Fruit fly (Drosophila melanogaster): ENCODE measurements around the gene CG17321.

CG17321 gene

dm6 chr2L:18815194-18815593, 29.8 kb upstream of the CG17321 start:
- TF ChIP-seq sage (GFP tag; optimal IDR thresholded peaks at IDR 0.05) (no peak), CrebA (GFP tag; optimal IDR thresholded peaks at IDR 0.05; ENCODE audit: borderline replicate concordance) (no peak)

- no peak for TF ChIP-seq Hr78 (GFP tag; optimal IDR thresholded peaks at IDR 0.05)
- TF ChIP-seq Myc (optimal IDR thresholded peaks at IDR 0.05), result peak; percentile 64
- TF ChIP-seq dmrt93B (GFP tag; optimal IDR thresholded peaks at IDR 0.05), result no peak
Measured at dm6 chr2L:18818397-18818796, 26.6 kb upstream of the CG17321 start.

dm6 chr2L:18819044-18819443, 25.9 kb upstream of the CG17321 start, which contains the start of gene Ugt36F1:
TSS of gene Ugt36F1 (plus strand) at chr2L:18819344.
- TF ChIP-seq CrebA (GFP tag; optimal IDR thresholded peaks at IDR 0.05; ENCODE audit: borderline replicate concordance) (no peak), lola (GFP tag; optimal IDR thresholded peaks at IDR 0.05) (no peak), usp (GFP tag; optimal IDR thresholded peaks at IDR 0.05) (no peak), sv (GFP tag; optimal IDR thresholded peaks at IDR 0.05) (no peak)

- no peak for TF ChIP-seq OdsH (GFP tag; optimal IDR thresholded peaks at IDR 0.05)
- TF ChIP-seq CG32264 (GFP tag; optimal IDR thresholded peaks at IDR 0.05), result no peak
- no peak for TF ChIP-seq Dif (GFP tag; optimal IDR thresholded peaks at IDR 0.05; ENCODE audit: partially characterized antibody)
- no peak for TF ChIP-seq Abd-B (GFP tag; optimal IDR thresholded peaks at IDR 0.05)
- no peak for TF ChIP-seq ey (GFP tag; optimal IDR thresholded peaks at IDR 0.05)
Measured at dm6 chr2L:18822805-18823204, 22.2 kb upstream of the CG17321 start.

- TF ChIP-seq h (GFP tag; optimal IDR thresholded peaks at IDR 0.05), result peak; percentile 28
- no peak for TF ChIP-seq Abd-B (GFP tag; optimal IDR thresholded peaks at IDR 0.05)
- TF ChIP-seq brk (GFP tag; optimal IDR thresholded peaks at IDR 0.05), result no peak
- peak; percentile 66 for TF ChIP-seq Hnf4 (GFP tag; optimal IDR thresholded peaks at IDR 0.05)
- peak; percentile 61 for TF ChIP-seq Sp1 (GFP tag; optimal IDR thresholded peaks at IDR 0.05)
- peak; percentile 75 for TF ChIP-seq Hr83 (GFP tag; optimal IDR thresholded peaks at IDR 0.05; ENCODE audit: poor library complexity, severe bottlenecking)
- no peak for TF ChIP-seq Dfd (GFP tag; optimal IDR thresholded peaks at IDR 0.05)
- TF ChIP-seq Dif (GFP tag; optimal IDR thresholded peaks at IDR 0.05; ENCODE audit: partially characterized antibody), result peak; percentile 63
- TF ChIP-seq Jra (GFP tag; optimal IDR thresholded peaks at IDR 0.05), result peak; percentile 22
- TF ChIP-seq psq (GFP tag; optimal IDR thresholded peaks at IDR 0.05), result peak; percentile 18
- no peak for TF ChIP-seq fru (GFP tag; optimal IDR thresholded peaks at IDR 0.05)
- no peak for TF ChIP-seq pan (optimal IDR thresholded peaks at IDR 0.05)
- TF ChIP-seq dmrt93B (GFP tag; optimal IDR thresholded peaks at IDR 0.05), result no peak
- peak; percentile 30 for TF ChIP-seq rgr (GFP tag; optimal IDR thresholded peaks at IDR 0.05)
- peak; percentile 40 for TF ChIP-seq br (GFP tag; optimal IDR thresholded peaks at IDR 0.05)
- no peak for TF ChIP-seq Mio (GFP tag; optimal IDR thresholded peaks at IDR 0.05)
- peak; percentile 82 for TF ChIP-seq Myc (optimal IDR thresholded peaks at IDR 0.05)
- no peak for TF ChIP-seq OdsH (GFP tag; optimal IDR thresholded peaks at IDR 0.05)
- no peak for TF ChIP-seq Rel (GFP tag; optimal IDR thresholded peaks at IDR 0.05)
- TF ChIP-seq Rel (tag; optimal IDR thresholded peaks at IDR 0.05), result peak; percentile 51
- TF ChIP-seq woc (GFP tag; optimal IDR thresholded peaks at IDR 0.05), result peak; percentile 75
- TF ChIP-seq Hr78 (GFP tag; optimal IDR thresholded peaks at IDR 0.05), result no peak
- peak in 1 of 2 experiments; percentile 5 for TF ChIP-seq foxo (GFP tag; optimal IDR thresholded peaks at IDR 0.05)
- peak; percentile 81 for TF ChIP-seq Vsx2 (GFP tag; optimal IDR thresholded peaks at IDR 0.05; ENCODE audit: partially characterized antibody)
- TF ChIP-seq usp (GFP tag; optimal IDR thresholded peaks at IDR 0.05), result no peak
Measured at dm6 chr2L:18823243-18823803, 21.7 kb upstream of the CG17321 start, which contains the start of gene Ugt36D1. TSS of gene Ugt36D1 (plus strand) at chr2L:18823548.

dm6 chr2L:18826496-18827008, 18.4 kb upstream of the CG17321 start, which contains the start of gene Ugt36E1:
TSS of gene Ugt36E1 (plus strand) at chr2L:18826770.
- TF ChIP-seq ey (GFP tag; optimal IDR thresholded peaks at IDR 0.05) (no peak), Dfd (GFP tag; optimal IDR thresholded peaks at IDR 0.05) (no peak), Jra (GFP tag; optimal IDR thresholded peaks at IDR 0.05) (no peak), jim (GFP tag; optimal IDR thresholded peaks at IDR 0.05) (no peak), Vsx2 (GFP tag; optimal IDR thresholded peaks at IDR 0.05; ENCODE audit: partially characterized antibody) (no peak), dsf (GFP tag; optimal IDR thresholded peaks at IDR 0.05; ENCODE audit: borderline replicate concordance) (no peak), Abd-B (GFP tag; optimal IDR thresholded peaks at IDR 0.05) (no peak), sv (GFP tag; optimal IDR thresholded peaks at IDR 0.05) (no peak), sage (GFP tag; optimal IDR thresholded peaks at IDR 0.05) (no peak), tai (GFP tag; optimal IDR thresholded peaks at IDR 0.05) (no peak), CrebA (GFP tag; optimal IDR thresholded peaks at IDR 0.05; ENCODE audit: borderline replicate concordance) (no peak), CG32264 (GFP tag; optimal IDR thresholded peaks at IDR 0.05) (no peak), HLH106 (tag; optimal IDR thresholded peaks at IDR 0.05) (no peak), dl (GFP tag; optimal IDR thresholded peaks at IDR 0.05; ENCODE audit: insufficient read depth in 1 of 2, partially characterized antibody in 2 of 2) (no peak)
